Worm (Caenorhabditis elegans): ENCODE data around the gene B0034.4.

DNA sequence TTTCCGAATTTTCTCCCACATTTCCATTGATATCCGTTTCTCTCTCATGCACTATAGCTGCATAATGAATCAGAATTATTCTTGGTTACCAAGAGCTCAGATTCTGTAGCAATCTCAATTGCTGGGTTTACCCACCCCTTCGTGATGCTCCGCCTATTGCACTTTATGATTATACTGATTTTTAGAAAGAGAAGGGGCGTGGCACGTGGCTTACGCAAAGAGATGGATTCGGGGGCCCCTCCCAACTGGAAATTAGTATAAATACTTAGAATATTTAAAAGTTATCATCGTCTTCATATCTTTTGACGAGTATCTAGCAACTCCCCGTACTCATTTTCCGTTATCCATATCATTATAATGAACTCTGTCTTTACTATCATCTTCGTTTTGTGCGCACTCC lies 30.8 kb upstream of the B0034.4 start, which contains the start of gene ins-6:
- TF ChIP-seq ama-1 (optimal IDR thresholded peaks at IDR 0.05) (no peak), ceh-14 (tag; optimal IDR thresholded peaks at IDR 0.05) (no peak), fkh-6 (tag; optimal IDR thresholded peaks at IDR 0.05) (no peak), Y22D7AL.16 (tag; optimal IDR thresholded peaks at IDR 0.05) (no peak), lin-11 (tag; optimal IDR thresholded peaks at IDR 0.05) (no peak), pha-2 (tag; optimal IDR thresholded peaks at IDR 0.05) (no peak), syd-9 (tag; optimal IDR thresholded peaks at IDR 0.05) (no peak), nhr-11 (tag; optimal IDR thresholded peaks at IDR 0.05) (no peak), unc-55 (GFP tag; optimal IDR thresholded peaks at IDR 0.05) (no peak), C08G9.2 (tag; optimal IDR thresholded peaks at IDR 0.05) (no peak), unc-3 (GFP tag; conservative IDR thresholded peaks at IDR 0.05) (no peak), unc-3 (tag; optimal IDR thresholded peaks at IDR 0.05) (no peak), pat-9 (tag; optimal IDR thresholded peaks at IDR 0.05) (no peak)

Data from whole organism, late embryonic.